Fruit fly (Drosophila melanogaster) whole organism, embryonic: ENCODE results near the gene CG8516.

ENCODE experiments used
- Bdp1 ChIP-seq: fragments of 200-800 bp; sonication (Bioruptor generic); optimal IDR thresholded peaks from 3 replicates; lab custom pipeline; 2016; ENCODE audit warnings: missing biosample characterization, missing genetic modification characterization
- CG10274 ChIP-seq: fragments of 200-800 bp; sonication (Bioruptor generic); optimal IDR thresholded peaks from 3 replicates; lab custom pipeline; 2017; ENCODE audit warnings: missing biosample characterization, mild to moderate bottlenecking, missing genetic modification characterization
- CG10565 ChIP-seq: fragments of 200-800 bp; sonication (Bioruptor generic); optimal IDR thresholded peaks from 3 replicates; lab custom pipeline; 2016; ENCODE audit warnings: missing biosample characterization, mild to moderate bottlenecking, missing genetic modification characterization
- CG11723 ChIP-seq: fragments of 200-800 bp; sonication (Bioruptor generic); optimal IDR thresholded peaks from 2 replicates; lab custom pipeline; 2017; ENCODE audit warnings: missing biosample characterization, mild to moderate bottlenecking, missing genetic modification characterization
- CG12104 ChIP-seq: fragments of 200-800 bp; sonication (Bioruptor generic); optimal IDR thresholded peaks from 3 replicates; lab custom pipeline; 2016; ENCODE audit warnings: missing biosample characterization, missing genetic modification characterization
- CG13894 ChIP-seq: fragments of 200-800 bp; sonication (Bioruptor generic); optimal IDR thresholded peaks from 3 replicates; lab custom pipeline; 2018; ENCODE audit warnings: missing biosample characterization, mild to moderate bottlenecking, missing genetic modification characterization, moderate library complexity
- CG17359 ChIP-seq: fragments of 200-800 bp; sonication (Bioruptor generic); optimal IDR thresholded peaks from 3 replicates; lab custom pipeline; 2018; ENCODE audit warnings: missing biosample characterization, mild to moderate bottlenecking, missing genetic modification characterization, moderate library complexity
- CG17612 ChIP-seq: fragments of 200-800 bp; sonication (Bioruptor generic); IDR thresholded peaks from 2 replicates; pipeline ENCODE4 v1.3.6; 2022; ENCODE audit warnings: missing biosample characterization, missing genetic modification characterization
- CG18476 ChIP-seq: fragments of 200-800 bp; sonication (Bioruptor generic); optimal IDR thresholded peaks from 2 replicates; lab custom pipeline; 2016; ENCODE audit warnings: missing biosample characterization, mild to moderate bottlenecking, missing genetic modification characterization
- CG31388 ChIP-seq: fragments of 200-800 bp; sonication (Bioruptor generic); optimal IDR thresholded peaks from 2 replicates; lab custom pipeline; 2016; ENCODE audit warnings: missing biosample characterization, missing genetic modification characterization
- CG34224 ChIP-seq: fragments of 200-800 bp; sonication (Bioruptor generic); IDR thresholded peaks from 3 replicates; pipeline ENCODE4 v1.3.6; 2022; ENCODE audit warnings: missing biosample characterization, missing genetic modification characterization; ENCODE audit not compliant: partially characterized antibody
- CG42726 ChIP-seq: fragments of 200-800 bp; sonication (Bioruptor generic); IDR thresholded peaks from 2 replicates; pipeline ENCODE4 v1.3.6; 2022; ENCODE audit warnings: missing biosample characterization, missing genetic modification characterization; ENCODE audit not compliant: partially characterized antibody
- CG4730 ChIP-seq: fragments of 200-800 bp; sonication (Bioruptor generic); IDR thresholded peaks from 2 replicates; pipeline ENCODE4 v1.3.6; 2022; ENCODE audit warnings: missing biosample characterization, missing genetic modification characterization
- CG6791 ChIP-seq: fragments of 200-800 bp; sonication (Bioruptor generic); IDR thresholded peaks from 3 replicates; pipeline ENCODE4 v1.3.6; 2022; ENCODE audit warnings: missing biosample characterization, missing genetic modification characterization; ENCODE audit not compliant: partially characterized antibody
- CG7928 ChIP-seq: fragments of 200-800 bp; sonication (Bioruptor generic); optimal IDR thresholded peaks from 2 replicates; lab custom pipeline; 2017; ENCODE audit warnings: missing biosample characterization, mild to moderate bottlenecking, missing genetic modification characterization
- CG8359 ChIP-seq: fragments of 200-800 bp; sonication (Bioruptor generic); optimal IDR thresholded peaks from 2 replicates; lab custom pipeline; 2017; ENCODE audit warnings: missing biosample characterization, mild to moderate bottlenecking, missing genetic modification characterization, borderline replicate concordance
- CG8388 ChIP-seq: fragments of 200-800 bp; sonication (Bioruptor generic); optimal IDR thresholded peaks from 2 replicates; lab custom pipeline; 2019; ENCODE audit warnings: missing biosample characterization, mild to moderate bottlenecking, missing genetic modification characterization, moderate library complexity
- Chrac-16 ChIP-seq: fragments of 200-800 bp; sonication (Bioruptor generic); optimal IDR thresholded peaks from 3 replicates; lab custom pipeline; 2016; ENCODE audit warnings: missing biosample characterization, missing genetic modification characterization
- Deaf1 ChIP-seq: fragments of 200-800 bp; optimal IDR thresholded peaks from 3 replicates; lab custom pipeline; 2019; ENCODE audit warnings: missing biosample characterization, mild to moderate bottlenecking, missing genetic modification characterization, moderate library complexity
- E2f1 ChIP-seq: fragments of 200-800 bp; sonication (Bioruptor generic); IDR thresholded peaks from 2 replicates; pipeline ENCODE4 v1.3.6; 2022; ENCODE audit warnings: missing biosample characterization, missing genetic modification characterization
- Elba2 ChIP-seq: fragments of 200-800 bp; sonication (Bioruptor generic); optimal IDR thresholded peaks from 3 replicates; lab custom pipeline; 2016; ENCODE audit warnings: missing biosample characterization, missing genetic modification characterization
- HLH54F ChIP-seq: fragments of 200-800 bp; sonication (Bioruptor generic); optimal IDR thresholded peaks from 3 replicates; lab custom pipeline; 2016; ENCODE audit warnings: missing biosample characterization, missing genetic modification characterization
- Hmx ChIP-seq: fragments of 200-800 bp; sonication (Bioruptor generic); optimal IDR thresholded peaks from 2 replicates; lab custom pipeline; 2016; ENCODE audit warnings: missing biosample characterization, missing genetic modification characterization
- Lhr ChIP-seq: fragments of 200-800 bp; sonication (Bioruptor generic); optimal IDR thresholded peaks from 3 replicates; lab custom pipeline; 2017; ENCODE audit warnings: mild to moderate bottlenecking, missing biosample characterization, missing genetic modification reagents, missing genetic modification characterization
- Mes4 ChIP-seq: fragments of 200-800 bp; sonication (Bioruptor generic); optimal IDR thresholded peaks from 2 replicates; lab custom pipeline; 2016; ENCODE audit warnings: missing biosample characterization, missing genetic modification characterization
- NFAT ChIP-seq: fragments of 200-800 bp; sonication (Bioruptor generic); IDR thresholded peaks from 2 replicates; pipeline ENCODE4 v1.3.6; 2022; ENCODE audit warnings: missing biosample characterization, missing genetic modification characterization
- Oli ChIP-seq: fragments of 200-800 bp; sonication (Bioruptor generic); optimal IDR thresholded peaks from 2 replicates; lab custom pipeline; 2018; ENCODE audit warnings: missing biosample characterization, mild to moderate bottlenecking, missing genetic modification characterization, moderate library complexity
- Opbp ChIP-seq: fragments of 200-800 bp; sonication (Bioruptor generic); IDR thresholded peaks from 3 replicates; pipeline ENCODE4 v1.3.6; 2022; ENCODE audit warnings: missing biosample characterization, missing genetic modification characterization; ENCODE audit not compliant: partially characterized antibody
- Sin3A ChIP-seq: fragments of >200 bp; optimal IDR thresholded peaks from 2 replicates; lab custom pipeline; 2018
- Sox100B ChIP-seq: fragments of 200-800 bp; sonication (Bioruptor generic); optimal IDR thresholded peaks from 3 replicates; lab custom pipeline; 2018; ENCODE audit warnings: missing biosample characterization, mild to moderate bottlenecking, missing genetic modification characterization
- Sry-δ ChIP-seq: fragments of 200-800 bp; sonication (Bioruptor generic); optimal IDR thresholded peaks from 2 replicates; lab custom pipeline; 2016; ENCODE audit warnings: missing biosample characterization, missing genetic modification characterization
- amos ChIP-seq: fragments of 200-800 bp; sonication (Bioruptor generic); IDR thresholded peaks from 2 replicates; pipeline ENCODE4 v1.3.6; 2022; ENCODE audit warnings: missing biosample characterization, missing genetic modification characterization; ENCODE audit not compliant: partially characterized antibody
- az2 ChIP-seq: fragments of 200-800 bp; sonication (Bioruptor generic); optimal IDR thresholded peaks from 3 replicates; lab custom pipeline; 2016; ENCODE audit warnings: missing biosample characterization, missing genetic modification characterization
- chn ChIP-seq: fragments of 200-800 bp; sonication (Bioruptor generic); optimal IDR thresholded peaks from 2 replicates; lab custom pipeline; 2016; ENCODE audit warnings: missing biosample characterization, missing genetic modification characterization
- ci ChIP-seq: fragments of 200-800 bp; sonication (Bioruptor generic); IDR thresholded peaks from 3 replicates; pipeline ENCODE4 v1.3.6; 2022; ENCODE audit warnings: missing biosample characterization, missing genetic modification characterization
- dimm ChIP-seq: fragments of 200-800 bp; sonication (Bioruptor generic); IDR thresholded peaks from 2 replicates; pipeline ENCODE4 v1.3.6; 2022; ENCODE audit warnings: missing biosample characterization, missing genetic modification characterization
- ken ChIP-seq: fragments of 200-800 bp; sonication (Bioruptor generic); IDR thresholded peaks from 3 replicates; pipeline ENCODE4 v1.3.6; 2022; ENCODE audit warnings: missing biosample characterization, missing genetic modification characterization
- lola ChIP-seq, 3 experiments: fragments of >200 bp in 2 of 3; fragments of 200-800 bp in 1 of 3; sonication (Bioruptor generic) in 1 of 3; optimal IDR thresholded peaks; 2 replicates each; lab custom pipeline; 2017 to 2019; ENCODE audit warnings: missing biosample characterization in 3 of 3, missing genetic modification characterization in 3 of 3, mild to moderate bottlenecking in 1 of 3, moderate library complexity in 1 of 3
- mld ChIP-seq: fragments of 200-800 bp; sonication (Bioruptor generic); IDR thresholded peaks from 3 replicates; pipeline ENCODE4 v1.3.6; 2022; ENCODE audit warnings: missing biosample characterization, missing genetic modification characterization; ENCODE audit not compliant: partially characterized antibody
- nmo ChIP-seq: fragments of 200-800 bp; sonication (Bioruptor generic); optimal IDR thresholded peaks from 2 replicates; lab custom pipeline; 2018; ENCODE audit warnings: missing biosample characterization, mild to moderate bottlenecking, missing genetic modification characterization, moderate library complexity
- nom ChIP-seq: fragments of 200-800 bp; sonication (Bioruptor generic); optimal IDR thresholded peaks from 2 replicates; lab custom pipeline; 2017; ENCODE audit warnings: missing biosample characterization, missing genetic modification characterization, mild to moderate bottlenecking, moderate library complexity, missing genetic modification reagents
- repo ChIP-seq: fragments of 200-800 bp; sonication (Bioruptor generic); optimal IDR thresholded peaks from 2 replicates; lab custom pipeline; 2016; ENCODE audit warnings: missing biosample characterization, missing genetic modification characterization
- sd ChIP-seq: fragments of 200-800 bp; sonication (Bioruptor generic); optimal IDR thresholded peaks from 3 replicates; lab custom pipeline; 2018; ENCODE audit warnings: missing biosample characterization, mild to moderate bottlenecking, missing genetic modification characterization, moderate library complexity
- sens ChIP-seq: fragments of 200-800 bp; sonication (Bioruptor generic); peaks from one replicate; lab custom pipeline; 2016; ENCODE audit warnings: missing biosample characterization, missing genetic modification characterization
- slp2 ChIP-seq: fragments of 200-800 bp; sonication (Bioruptor generic); optimal IDR thresholded peaks from 2 replicates; lab custom pipeline; 2016; ENCODE audit warnings: missing biosample characterization, missing genetic modification characterization
- sob ChIP-seq: fragments of 200-800 bp; sonication (Bioruptor generic); IDR thresholded peaks from 2 replicates; pipeline ENCODE4 v1.3.6; 2022; ENCODE audit warnings: missing biosample characterization, missing genetic modification characterization
- toy ChIP-seq: fragments of 200-800 bp; sonication (Bioruptor generic); IDR thresholded peaks from 2 replicates; pipeline ENCODE4 v1.3.6; 2022; ENCODE audit warnings: missing biosample characterization, missing genetic modification characterization
- tx ChIP-seq: fragments of 200-800 bp; sonication (Bioruptor generic); optimal IDR thresholded peaks from 2 replicates; lab custom pipeline; 2016; ENCODE audit warnings: missing biosample characterization, missing genetic modification characterization
- vnd ChIP-seq: fragments of 200-800 bp; sonication (Bioruptor generic); IDR thresholded peaks from 3 replicates; pipeline ENCODE4 v1.3.6; 2022; ENCODE audit warnings: missing biosample characterization, missing genetic modification characterization; ENCODE audit not compliant: partially characterized antibody
- wdn ChIP-seq: fragments of 200-800 bp; sonication (Bioruptor generic); IDR thresholded peaks from 2 replicates; pipeline ENCODE4 v1.3.6; 2022; ENCODE audit warnings: missing biosample characterization, missing genetic modification characterization
- zf30C ChIP-seq: fragments of 200-800 bp; sonication (Bioruptor generic); optimal IDR thresholded peaks from 3 replicates; lab custom pipeline; 2018; ENCODE audit warnings: missing biosample characterization, mild to moderate bottlenecking, missing genetic modification characterization
- zfh2 ChIP-seq: fragments of 200-800 bp; sonication (Bioruptor generic); optimal IDR thresholded peaks from 2 replicates; lab custom pipeline; 2016; ENCODE audit warnings: missing biosample characterization, missing genetic modification characterization

CG8516 gene

DNA sequence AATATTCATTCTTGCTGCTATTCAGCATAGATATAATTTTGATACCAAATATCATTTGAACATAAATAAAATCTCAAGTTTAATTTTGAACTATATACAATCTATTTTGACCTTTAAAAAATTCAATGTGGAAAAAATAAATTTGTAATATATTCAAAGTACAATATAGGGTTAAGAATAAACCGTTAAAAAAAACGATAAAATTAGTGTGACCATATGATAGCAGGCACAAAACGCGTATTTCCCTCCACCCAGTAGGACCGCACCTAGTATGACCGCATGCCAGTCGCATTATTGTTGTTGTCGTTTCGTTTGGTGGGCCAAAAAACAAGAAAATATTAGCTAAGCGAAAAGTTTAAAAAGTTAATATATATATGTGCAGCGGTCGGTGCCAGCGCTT, at the start of gene CG8516 (continued):
- no peak for TF ChIP-seq CG11723
- no peak for TF ChIP-seq NFAT
- TF ChIP-seq CG17359 (tag; lab: Kevin White, UChicago), result no peak
- no peak for TF ChIP-seq CG31388 (GFP tag; lab: Kevin White, UChicago)
- no peak; the same call in 1 of the 2 replicates for TF ChIP-seq amos
- no peak for TF ChIP-seq CG12104
- no peak for TF ChIP-seq sob (GFP tag; lab: Robert Waterston, UW)
- TF ChIP-seq tx (GFP tag; lab: Kevin White, UChicago), result no peak
- TF ChIP-seq chn (GFP tag; lab: Kevin White, UChicago), result no peak
- TF ChIP-seq Oli (tag; lab: Kevin White, UChicago), result no peak
- peak; percentile 30 for TF ChIP-seq Sry-δ (GFP tag; lab: Kevin White, UChicago)
- no peak for TF ChIP-seq Deaf1 (tag; lab: Kevin White, UChicago)
- TF ChIP-seq dimm (GFP tag; lab: Robert Waterston, UW), result no peak
- TF ChIP-seq CG4730, result no peak
- TF ChIP-seq CG8388 (GFP tag; lab: Kevin White, UChicago), result no peak
- TF ChIP-seq nmo (GFP tag; lab: Kevin White, UChicago), result peak; percentile 36
- TF ChIP-seq Sox100B, result no peak
- TF ChIP-seq CG18476, result no peak
- TF ChIP-seq vnd (GFP tag; lab: Robert Waterston, UW), result no peak
- no peak for TF ChIP-seq Chrac-16
- no peak for TF ChIP-seq ken (GFP tag; lab: Robert Waterston, UW)
- TF ChIP-seq CG6791, result no peak
- TF ChIP-seq CG8359 (GFP tag; lab: Kevin White, UChicago), result no peak
- TF ChIP-seq Elba2, result no peak
- no peak for TF ChIP-seq CG7928 (GFP tag; lab: Kevin White, UChicago)
- no peak for TF ChIP-seq ci (GFP tag; lab: Robert Waterston, UW)
- TF ChIP-seq mld, result no peak
- TF ChIP-seq Hmx (GFP tag; lab: Kevin White, UChicago), result no peak
- TF ChIP-seq wdn (GFP tag; lab: Robert Waterston, UW), result no peak
- no peak for TF ChIP-seq sd (tag; lab: Kevin White, UChicago)
- TF ChIP-seq CG17612 (GFP tag; lab: Robert Waterston, UW), result no peak
- TF ChIP-seq CG13894, result no peak
- TF ChIP-seq CG10274 (GFP tag; lab: Kevin White, UChicago), result no peak
- no peak for TF ChIP-seq CG10565 (GFP tag; lab: Kevin White, UChicago)
- peak; percentile 68 for TF ChIP-seq sens (GFP tag; lab: Kevin White, UChicago)
- TF ChIP-seq az2 (GFP tag; lab: Kevin White, UChicago), result no peak
- TF ChIP-seq Sin3A (lab: Kevin White, UChicago), result peak; percentile 21
- no peak for TF ChIP-seq lola (GFP tag; optimal IDR thresholded peaks at IDR 0.05; lab: Kevin White, UChicago)
- TF ChIP-seq Mes4 (GFP tag; lab: Kevin White, UChicago), result no peak
- no peak for TF ChIP-seq zfh2
- TF ChIP-seq Opbp (GFP tag; lab: Robert Waterston, UW), result no peak
- TF ChIP-seq slp2 (GFP tag; lab: Kevin White, UChicago), result no peak
- no peak for TF ChIP-seq toy (GFP tag; lab: Robert Waterston, UW)
- no peak for TF ChIP-seq HLH54F
- TF ChIP-seq nom (GFP tag; lab: Kevin White, UChicago), result no peak
- TF ChIP-seq Bdp1 (GFP tag; lab: Kevin White, UChicago), result no peak
- no peak for TF ChIP-seq CG42726 (GFP tag; lab: Robert Waterston, UW)
- no peak for TF ChIP-seq zf30C
- no peak for TF ChIP-seq E2f1
- peak; percentile 33 for TF ChIP-seq Lhr
- no peak for TF ChIP-seq repo (GFP tag; lab: Kevin White, UChicago)
- no peak for TF ChIP-seq CG34224 (GFP tag; lab: Robert Waterston, UW)
